Worm (Caenorhabditis elegans): ENCODE data around the gene gcn-2.

Gene gcn-2

ce11 chrII:13129602-13130001 is 45.6 kb downstream of the gcn-2 start, which contains the start of gene F29C12.6:
Gene F29C12.6, plus strand, starts transcription at chrII:13129902.
- TF ChIP-seq attf-4 (tag; optimal IDR thresholded peaks at IDR 0.05) (no peak), lin-39 (tag; optimal IDR thresholded peaks at IDR 0.05) (no peak), vab-7 (GFP tag; IDR thresholded peaks at IDR 0.05) (no peak), hlh-11 (tag; optimal IDR thresholded peaks at IDR 0.05) (no peak), ZK337.2 (GFP tag; IDR thresholded peaks at IDR 0.05) (no peak), lim-7 (GFP tag; IDR thresholded peaks at IDR 0.05) (no peak), nhr-41 (GFP tag; IDR thresholded peaks at IDR 0.05) (no peak), aly-2 (tag; optimal IDR thresholded peaks at IDR 0.05) (no peak), F44E2.7 (GFP tag; IDR thresholded peaks at IDR 0.05) (no peak)

DNA sequence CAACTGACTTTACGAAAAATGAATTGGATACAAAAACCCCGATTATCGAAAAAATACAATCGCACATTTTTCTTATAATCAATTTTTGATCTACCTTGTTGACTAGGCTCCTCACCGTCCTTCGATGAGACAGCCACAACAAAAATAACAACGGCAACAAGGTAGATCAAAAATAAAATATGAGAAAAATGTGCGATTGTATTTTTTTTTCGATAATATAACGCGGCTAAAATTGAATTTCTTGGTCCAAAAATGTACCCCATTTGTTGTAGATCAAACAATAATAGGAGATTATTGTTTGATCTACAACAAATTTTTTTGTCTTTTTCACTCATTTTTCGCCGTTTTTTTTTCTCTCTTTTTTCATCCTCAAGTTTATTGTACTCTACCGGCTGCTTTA is 46.6 kb downstream of the gcn-2 start:
- no peak for TF ChIP-seq saeg-2 (GFP tag; IDR thresholded peaks at IDR 0.05)
- TF ChIP-seq tra-1 (GFP tag; IDR thresholded peaks at IDR 0.05): no peak
- no peak for TF ChIP-seq F37D6.2 (tag; optimal IDR thresholded peaks at IDR 0.05)
- no peak for TF ChIP-seq egl-43 (GFP tag; IDR thresholded peaks at IDR 0.05)
- no peak for TF ChIP-seq dve-1 (tag; optimal IDR thresholded peaks at IDR 0.05; ENCODE audit: insufficient read depth)
- no peak for TF ChIP-seq ceh-62 (tag; optimal IDR thresholded peaks at IDR 0.05)
- TF ChIP-seq unc-39 (tag; optimal IDR thresholded peaks at IDR 0.05): no peak
- TF ChIP-seq nhr-102 (tag; optimal IDR thresholded peaks at IDR 0.05): no peak
- TF ChIP-seq spr-1 (tag; optimal IDR thresholded peaks at IDR 0.05): no peak
- TF ChIP-seq jun-1 (tag; optimal IDR thresholded peaks at IDR 0.05): no peak
- TF ChIP-seq madf-9 (GFP tag; conservative IDR thresholded peaks at IDR 0.05): no peak
- no peak for TF ChIP-seq spr-3 (GFP tag; optimal IDR thresholded peaks at IDR 0.05)

DNA sequence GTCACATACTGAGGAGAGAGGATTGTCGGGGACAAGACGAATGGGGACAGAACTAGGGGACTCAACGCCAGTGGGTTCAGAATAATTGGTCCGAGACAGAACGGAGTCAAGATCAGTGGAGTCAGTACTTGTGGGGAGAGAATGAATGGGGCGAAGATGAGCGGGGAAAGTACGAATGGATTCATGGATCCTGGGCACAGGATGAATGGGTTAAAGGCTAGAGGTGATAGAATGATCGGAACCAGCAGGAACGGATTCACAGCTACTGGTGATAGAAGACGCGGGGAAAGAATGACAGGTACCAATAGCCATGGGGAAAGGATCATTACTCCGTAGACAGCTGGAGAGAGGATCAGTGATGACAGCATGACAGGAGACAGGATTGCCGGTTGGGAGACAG is 55.6 kb downstream of the gcn-2 start:
- 0 out of 2 replicates have a peak, but pooled peaks have one; percentile 7 for TF ChIP-seq nhr-42 (GFP tag; IDR thresholded peaks at IDR 0.05)
- no peak for TF ChIP-seq lin-15B (tag; optimal IDR thresholded peaks at IDR 0.05)
- TF ChIP-seq unc-62 (GFP tag; optimal IDR thresholded peaks at IDR 0.05 in 1 of 2): peak in 1 of 2 experiments; percentile 68
- no peak for TF ChIP-seq unc-62 (tag; optimal IDR thresholded peaks at IDR 0.05)

Data from whole organism, L4 larva.